Fruit fly (Drosophila melanogaster) whole organism, embryonic: Measurements from ENCODE around the gene Ugt49B2.

Experiments
- Atf3 ChIP-seq: fragments of 200-800 bp; sonication (Bioruptor generic); optimal IDR thresholded peaks from 3 replicates; lab custom pipeline; 2016; ENCODE audit warnings: missing biosample characterization, missing genetic modification characterization
- BEAF-32 ChIP-seq: fragments of 200-800 bp; sonication (Bioruptor generic); optimal IDR thresholded peaks from 3 replicates; lab custom pipeline; 2017; ENCODE audit warnings: missing biosample characterization, missing genetic modification characterization, mild to moderate bottlenecking, moderate library complexity, missing genetic modification reagents
- CG1024 ChIP-seq: fragments of 200-800 bp; sonication (Bioruptor generic); IDR thresholded peaks from 2 replicates; pipeline ENCODE4 v1.3.6; 2022; ENCODE audit warnings: missing biosample characterization, missing genetic modification characterization
- CG10959 ChIP-seq: fragments of 200-800 bp; sonication (Bioruptor generic); IDR thresholded peaks from 2 replicates; pipeline ENCODE4 v1.3.6; 2022; ENCODE audit warnings: missing biosample characterization, missing genetic modification characterization
- CG12659 ChIP-seq: fragments of 200-800 bp; sonication (Bioruptor generic); optimal IDR thresholded peaks from 3 replicates; lab custom pipeline; 2017; ENCODE audit warnings: mild to moderate bottlenecking, missing biosample characterization, missing genetic modification reagents, missing genetic modification characterization
- CG13424 ChIP-seq: fragments of 200-800 bp; sonication (Bioruptor generic); optimal IDR thresholded peaks from 2 replicates; lab custom pipeline; 2019; ENCODE audit warnings: missing biosample characterization, mild to moderate bottlenecking, missing genetic modification characterization, moderate library complexity
- CG14441 ChIP-seq: fragments of 200-800 bp; sonication (Bioruptor generic); IDR thresholded peaks from 2 replicates; pipeline ENCODE4 v1.3.6; 2022; ENCODE audit warnings: missing biosample characterization, missing genetic modification characterization
- CG15073 ChIP-seq: fragments of 200-800 bp; sonication (Bioruptor generic); optimal IDR thresholded peaks from 2 replicates; lab custom pipeline; 2016; ENCODE audit warnings: missing biosample characterization, missing genetic modification characterization
- CG15601 ChIP-seq: fragments of 200-800 bp; sonication (Bioruptor generic); optimal IDR thresholded peaks from 3 replicates; lab custom pipeline; 2019; ENCODE audit warnings: missing biosample characterization, mild to moderate bottlenecking, missing genetic modification characterization, moderate library complexity
- CG17385 ChIP-seq: fragments of 200-800 bp; sonication (Bioruptor generic); optimal IDR thresholded peaks from 3 replicates; lab custom pipeline; 2018; ENCODE audit warnings: missing biosample characterization, mild to moderate bottlenecking, missing genetic modification characterization
- CG17568 ChIP-seq: fragments of 200-800 bp; sonication (Bioruptor generic); optimal IDR thresholded peaks from 2 replicates; lab custom pipeline; 2018; ENCODE audit warnings: missing biosample characterization, mild to moderate bottlenecking, missing genetic modification characterization, moderate library complexity
- CG18262 ChIP-seq: fragments of 200-800 bp; optimal IDR thresholded peaks from 3 replicates; lab custom pipeline; 2019; ENCODE audit warnings: missing biosample characterization, mild to moderate bottlenecking, missing genetic modification characterization, moderate library complexity
- CG18764 ChIP-seq: fragments of 200-800 bp; sonication (Bioruptor generic); optimal IDR thresholded peaks from 3 replicates; lab custom pipeline; 2016; ENCODE audit warnings: missing biosample characterization, missing genetic modification characterization
- CG2678 ChIP-seq: fragments of 200-800 bp; sonication (Bioruptor generic); optimal IDR thresholded peaks from 3 replicates; lab custom pipeline; 2019; ENCODE audit warnings: missing biosample characterization, mild to moderate bottlenecking, missing genetic modification characterization, moderate library complexity
- CG3847 ChIP-seq: fragments of 200-800 bp; sonication (Bioruptor generic); IDR thresholded peaks from 2 replicates; pipeline ENCODE4 v1.3.6; 2022; ENCODE audit warnings: missing biosample characterization, missing genetic modification characterization
- CG6175 ChIP-seq: fragments of 200-800 bp; sonication (Bioruptor generic); IDR thresholded peaks from 3 replicates; pipeline ENCODE4 v1.3.6; 2022; ENCODE audit warnings: missing biosample characterization, missing genetic modification characterization
- CG6765 ChIP-seq: fragments of 200-800 bp; sonication (Bioruptor generic); optimal IDR thresholded peaks from 3 replicates; lab custom pipeline; 2017; ENCODE audit warnings: missing biosample characterization, mild to moderate bottlenecking, missing genetic modification characterization
- CG7556 ChIP-seq: fragments of 200-800 bp; sonication (Bioruptor generic); optimal IDR thresholded peaks from 2 replicates; lab custom pipeline; 2017; ENCODE audit warnings: missing biosample characterization, mild to moderate bottlenecking, missing genetic modification characterization
- CG7963 ChIP-seq: fragments of 200-800 bp; sonication (Bioruptor generic); IDR thresholded peaks from 3 replicates; pipeline ENCODE4 v1.3.6; 2022; ENCODE audit warnings: missing biosample characterization, missing genetic modification characterization; ENCODE audit not compliant: partially characterized antibody
- CG9727 ChIP-seq: fragments of 200-800 bp; sonication (Bioruptor generic); optimal IDR thresholded peaks from 3 replicates; lab custom pipeline; 2017; ENCODE audit warnings: missing biosample characterization, mild to moderate bottlenecking, missing genetic modification characterization
- CG9797 ChIP-seq: fragments of 200-800 bp; sonication (Bioruptor generic); optimal IDR thresholded peaks from 3 replicates; lab custom pipeline; 2018; ENCODE audit warnings: missing biosample characterization, mild to moderate bottlenecking, missing genetic modification characterization
- CoRest ChIP-seq: fragments of 200-800 bp; sonication (Bioruptor generic); optimal IDR thresholded peaks from 3 replicates; lab custom pipeline; 2018; ENCODE audit warnings: missing biosample characterization, mild to moderate bottlenecking, missing genetic modification characterization, moderate library complexity
- D19A ChIP-seq: fragments of 200-800 bp; optimal IDR thresholded peaks from 3 replicates; lab custom pipeline; 2019; ENCODE audit warnings: missing biosample characterization, mild to moderate bottlenecking, missing genetic modification characterization, moderate library complexity
- Elba2 ChIP-seq: fragments of 200-800 bp; sonication (Bioruptor generic); optimal IDR thresholded peaks from 3 replicates; lab custom pipeline; 2016; ENCODE audit warnings: missing biosample characterization, missing genetic modification characterization
- Jarid2 ChIP-seq: fragments of 200-800 bp; sonication (Bioruptor generic); optimal IDR thresholded peaks from 3 replicates; lab custom pipeline; 2017; ENCODE audit warnings: mild to moderate bottlenecking, missing biosample characterization, missing genetic modification reagents, missing genetic modification characterization
- Mad ChIP-seq: fragments of 200-800 bp; sonication (Bioruptor generic); optimal IDR thresholded peaks from 2 replicates; lab custom pipeline; 2016; ENCODE audit warnings: missing biosample characterization, missing genetic modification characterization
- Meics ChIP-seq: fragments of 200-800 bp; sonication (Bioruptor generic); optimal IDR thresholded peaks from 2 replicates; lab custom pipeline; 2017; ENCODE audit warnings: missing biosample characterization, mild to moderate bottlenecking, missing genetic modification characterization
- NfI ChIP-seq: fragments of 200-800 bp; sonication (Bioruptor generic); optimal IDR thresholded peaks from 3 replicates; lab custom pipeline; 2018; ENCODE audit warnings: missing biosample characterization, mild to moderate bottlenecking, missing genetic modification characterization, moderate library complexity
- Opbp ChIP-seq: fragments of 200-800 bp; sonication (Bioruptor generic); IDR thresholded peaks from 3 replicates; pipeline ENCODE4 v1.3.6; 2022; ENCODE audit warnings: missing biosample characterization, missing genetic modification characterization; ENCODE audit not compliant: partially characterized antibody
- Sry-β ChIP-seq: fragments of 200-800 bp; sonication (Bioruptor generic); optimal IDR thresholded peaks from 2 replicates; lab custom pipeline; 2018; ENCODE audit warnings: missing biosample characterization, mild to moderate bottlenecking, missing genetic modification characterization, moderate library complexity
- ara ChIP-seq: fragments of 200-800 bp; sonication (Bioruptor generic); IDR thresholded peaks from 2 replicates; pipeline ENCODE4 v1.3.6; 2022; ENCODE audit warnings: missing biosample characterization, missing genetic modification characterization
- bcd ChIP-seq: fragments of 200-800 bp; sonication (Bioruptor generic); optimal IDR thresholded peaks from 2 replicates; lab custom pipeline; 2017; ENCODE audit warnings: missing biosample characterization, mild to moderate bottlenecking, missing genetic modification characterization
- dm ChIP-seq: fragments of 200-800 bp; sonication (Bioruptor generic); optimal IDR thresholded peaks from 3 replicates; lab custom pipeline; 2016; ENCODE audit warnings: missing biosample characterization, missing genetic modification characterization
- dpn ChIP-seq, 2 experiments: fragments of 200-800 bp; sonication (Bioruptor generic); optimal IDR thresholded peaks; 3 replicates each; lab custom pipeline; 2016; ENCODE audit warnings: missing biosample characterization in 2 of 2, missing genetic modification characterization in 2 of 2
- emc ChIP-seq: fragments of 200-800 bp; sonication (Bioruptor generic); optimal IDR thresholded peaks from 2 replicates; lab custom pipeline; 2016; ENCODE audit warnings: missing biosample characterization, missing genetic modification characterization
- grn ChIP-seq: fragments of 200-800 bp; sonication (Bioruptor generic); optimal IDR thresholded peaks from 3 replicates; lab custom pipeline; 2017; ENCODE audit warnings: missing biosample characterization, missing genetic modification characterization
- ind ChIP-seq: fragments of 200-800 bp; sonication (Bioruptor generic); optimal IDR thresholded peaks from 3 replicates; lab custom pipeline; 2016; ENCODE audit warnings: missing biosample characterization, missing genetic modification characterization
- jigr1 ChIP-seq: fragments of 200-800 bp; sonication (Bioruptor generic); IDR thresholded peaks from 3 replicates; pipeline ENCODE4 v1.3.6; 2022; ENCODE audit warnings: missing biosample characterization, missing genetic modification characterization
- jumu ChIP-seq: fragments of 200-800 bp; sonication (Bioruptor generic); optimal IDR thresholded peaks from 3 replicates; lab custom pipeline; 2016; ENCODE audit warnings: missing biosample characterization, missing genetic modification characterization
- lab ChIP-seq: fragments of 200-800 bp; sonication (Bioruptor generic); optimal IDR thresholded peaks from 3 replicates; lab custom pipeline; 2017; ENCODE audit warnings: missing biosample characterization, missing genetic modification characterization, mild to moderate bottlenecking, moderate library complexity, missing genetic modification reagents
- lola ChIP-seq, 3 experiments: fragments of >200 bp in 2 of 3; fragments of 200-800 bp in 1 of 3; sonication (Bioruptor generic) in 1 of 3; optimal IDR thresholded peaks; 2 replicates each; lab custom pipeline; 2017 to 2019; ENCODE audit warnings: missing biosample characterization in 3 of 3, missing genetic modification characterization in 3 of 3, mild to moderate bottlenecking in 1 of 3, moderate library complexity in 1 of 3
- maf-S ChIP-seq: fragments of 200-800 bp; sonication (Bioruptor generic); optimal IDR thresholded peaks from 2 replicates; lab custom pipeline; 2016; ENCODE audit warnings: missing biosample characterization, missing genetic modification characterization
- nmo ChIP-seq: fragments of 200-800 bp; sonication (Bioruptor generic); optimal IDR thresholded peaks from 2 replicates; lab custom pipeline; 2018; ENCODE audit warnings: missing biosample characterization, mild to moderate bottlenecking, missing genetic modification characterization, moderate library complexity
- pfk ChIP-seq: fragments of 200-800 bp; sonication (Bioruptor generic); optimal IDR thresholded peaks from 2 replicates; lab custom pipeline; 2018; ENCODE audit warnings: missing biosample characterization, mild to moderate bottlenecking, missing genetic modification characterization, moderate library complexity
- rib ChIP-seq: fragments of 200-800 bp; sonication (Bioruptor generic); IDR thresholded peaks from 2 replicates; pipeline ENCODE4 v1.3.6; 2022; ENCODE audit warnings: missing biosample characterization, missing genetic modification characterization
- seq ChIP-seq: fragments of 200-800 bp; sonication (Bioruptor generic); IDR thresholded peaks from 2 replicates; pipeline ENCODE4 v1.3.6; 2022; ENCODE audit warnings: missing biosample characterization, missing genetic modification characterization
- stwl ChIP-seq: fragments of 200-800 bp; sonication (Bioruptor generic); optimal IDR thresholded peaks from 3 replicates; lab custom pipeline; 2018; ENCODE audit warnings: missing biosample characterization, mild to moderate bottlenecking, missing genetic modification characterization, moderate library complexity
- tna ChIP-seq: fragments of 200-800 bp; sonication (Bioruptor generic); IDR thresholded peaks from 2 replicates; pipeline ENCODE4 v1.3.6; 2022; ENCODE audit warnings: missing biosample characterization, missing genetic modification characterization; ENCODE audit not compliant: partially characterized antibody
- wdn ChIP-seq: fragments of 200-800 bp; sonication (Bioruptor generic); IDR thresholded peaks from 2 replicates; pipeline ENCODE4 v1.3.6; 2022; ENCODE audit warnings: missing biosample characterization, missing genetic modification characterization
- wek ChIP-seq: fragments of 200-800 bp; sonication (Bioruptor generic); optimal IDR thresholded peaks from 3 replicates; lab custom pipeline; 2018; ENCODE audit warnings: missing biosample characterization, mild to moderate bottlenecking, missing genetic modification characterization, moderate library complexity

Gene Ugt49B2

DNA sequence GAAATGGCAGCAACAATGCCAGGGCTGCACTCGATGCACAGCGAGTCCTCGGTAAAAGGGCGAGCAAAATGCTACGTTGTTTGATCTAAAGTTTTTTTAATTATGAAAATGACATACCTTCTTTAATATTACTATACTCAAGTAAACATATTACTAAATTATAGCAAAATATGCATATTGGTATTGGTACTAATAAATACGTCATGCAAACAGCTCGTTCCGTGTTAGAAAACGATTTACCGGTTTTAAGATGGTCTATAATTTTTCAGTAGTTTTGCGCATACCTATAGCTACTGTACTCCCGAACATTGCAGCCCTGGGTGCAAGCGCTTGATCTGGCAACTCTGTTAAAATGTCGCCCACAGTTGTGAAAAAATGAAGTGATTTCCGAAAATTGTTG lies 34.3 kb downstream of the Ugt49B2 start (continued):
- peak; percentile 80 for TF ChIP-seq emc (GFP tag; lab: Kevin White, UChicago)
- TF ChIP-seq seq (GFP tag; lab: Robert Waterston, UW): peak; percentile 95
- peak; percentile 49; the same call in 1 of the 2 replicates for TF ChIP-seq CG1024 (GFP tag; lab: Robert Waterston, UW)
- peak; percentile 91 for TF ChIP-seq jigr1 (GFP tag; lab: Robert Waterston, UW)
- TF ChIP-seq wek: peak; percentile 70
- no peak for TF ChIP-seq CG7963 (GFP tag; lab: Robert Waterston, UW)
- peak; percentile 83 for TF ChIP-seq ara (GFP tag; lab: Robert Waterston, UW)
- TF ChIP-seq CG18764 (GFP tag; lab: Kevin White, UChicago): peak; percentile 90
- peak; percentile 95 to 96 for TF ChIP-seq dpn (GFP tag; optimal IDR thresholded peaks at IDR 0.05; lab: Kevin White, UChicago)
- peak; percentile 56 for TF ChIP-seq BEAF-32 (GFP tag; lab: Kevin White, UChicago)
- TF ChIP-seq dm (GFP tag; lab: Kevin White, UChicago): peak; percentile 92
- peak; percentile 97 for TF ChIP-seq nmo (GFP tag; lab: Kevin White, UChicago)
- peak; percentile 98 for TF ChIP-seq ind (GFP tag; lab: Kevin White, UChicago)
- TF ChIP-seq rib (GFP tag; lab: Robert Waterston, UW): peak; percentile 95
- peak; percentile 97 for TF ChIP-seq CG12659 (GFP tag; lab: Kevin White, UChicago)
- TF ChIP-seq pfk (GFP tag; lab: Kevin White, UChicago): peak; percentile 53
- TF ChIP-seq lola (GFP tag; optimal IDR thresholded peaks at IDR 0.05; lab: Kevin White, UChicago): peak in 1 of 3 experiments; percentile 93
- TF ChIP-seq bcd (GFP tag; lab: Kevin White, UChicago): peak; percentile 96
- peak; percentile 92 for TF ChIP-seq CG18262 (tag; lab: Kevin White, UChicago)
- TF ChIP-seq CG6765 (GFP tag; lab: Kevin White, UChicago): peak; percentile 82
- TF ChIP-seq CG7556 (GFP tag; lab: Kevin White, UChicago): peak; percentile 94
- peak; percentile 68 for TF ChIP-seq Sry-β (GFP tag; lab: Kevin White, UChicago)
- TF ChIP-seq D19A (tag; lab: Kevin White, UChicago): no peak
- TF ChIP-seq jumu (GFP tag; lab: Kevin White, UChicago): peak; percentile 93
- TF ChIP-seq maf-S (GFP tag; lab: Kevin White, UChicago): peak; percentile 91
- TF ChIP-seq CG6175 (GFP tag; lab: Robert Waterston, UW): peak; percentile 89
- TF ChIP-seq CG14441 (GFP tag; lab: Robert Waterston, UW): peak; percentile 93
- no peak for TF ChIP-seq tna
- peak; percentile 97 for TF ChIP-seq CG2678 (tag; lab: Kevin White, UChicago)
- peak; percentile 75 for TF ChIP-seq CG15073
- TF ChIP-seq Jarid2 (GFP tag; lab: Kevin White, UChicago): no peak
- TF ChIP-seq CoRest (tag; lab: Kevin White, UChicago): peak; percentile 98
- peak; percentile 96 for TF ChIP-seq NfI (GFP tag; lab: Kevin White, UChicago)
- TF ChIP-seq Opbp: no peak
- TF ChIP-seq Atf3 (GFP tag; lab: Kevin White, UChicago): peak; percentile 89
- peak; percentile 74 for TF ChIP-seq CG10959 (GFP tag; lab: Robert Waterston, UW)
- peak; percentile 64 for TF ChIP-seq CG9797 (GFP tag; lab: Kevin White, UChicago)
- TF ChIP-seq stwl (tag; lab: Kevin White, UChicago): peak; percentile 61
- peak; percentile 96 for TF ChIP-seq Meics (GFP tag; lab: Kevin White, UChicago)
- peak; percentile 93 for TF ChIP-seq CG9727 (GFP tag; lab: Kevin White, UChicago)
- TF ChIP-seq CG13424 (tag; lab: Kevin White, UChicago): peak; percentile 98
- TF ChIP-seq grn (GFP tag; lab: Kevin White, UChicago): no peak
- TF ChIP-seq wdn (GFP tag; lab: Robert Waterston, UW): peak; percentile 90
- TF ChIP-seq CG17568 (GFP tag; lab: Kevin White, UChicago): no peak
- peak; percentile 95 for TF ChIP-seq lab (GFP tag; lab: Kevin White, UChicago)
- TF ChIP-seq Mad: peak; percentile 96
- peak; percentile 88 for TF ChIP-seq Elba2 (GFP tag; lab: Kevin White, UChicago)
- TF ChIP-seq CG3847: peak; percentile 98
- TF ChIP-seq CG17385 (GFP tag; lab: Kevin White, UChicago): peak; percentile 91
- TF ChIP-seq CG15601 (tag; lab: Kevin White, UChicago): peak; percentile 93
